Worm (Caenorhabditis elegans) whole organism, young adult: Measurements from ENCODE around the gene T05A8.7.

Experiments used
- B0261.1 ChIP-seq: sonication (generic microtip); optimal IDR thresholded peaks from 2 replicates; lab custom pipeline; 2016; ENCODE audit warnings: mild to moderate bottlenecking, missing genetic modification characterization, moderate library complexity, missing compliant biosample characterization
- F33H1.4 ChIP-seq: fragments of 200-800 bp; sonication (Bioruptor generic); IDR thresholded peaks from 2 replicates; pipeline ENCODE4 v1.3.6; 2022; ENCODE audit warnings: missing genetic modification reagents, missing genetic modification characterization, missing compliant biosample characterization
- F57C9.4 ChIP-seq: sonication (generic microtip); optimal IDR thresholded peaks from 2 replicates; lab custom pipeline; 2017; ENCODE audit warnings: mild to moderate bottlenecking, missing genetic modification characterization, missing compliant biosample characterization
- T07F8.4 ChIP-seq: sonication (generic microtip); optimal IDR thresholded peaks from 2 replicates; lab custom pipeline; 2016; ENCODE audit warnings: mild to moderate bottlenecking, missing genetic modification characterization, moderate library complexity, missing compliant biosample characterization
- T26A5.8 ChIP-seq: sonication (generic microtip); optimal IDR thresholded peaks from 2 replicates; lab custom pipeline; 2016; ENCODE audit warnings: missing genetic modification characterization, missing compliant biosample characterization
- Y56A3A.18 ChIP-seq: fragments of 200-800 bp; sonication (Bioruptor generic); IDR thresholded peaks from 2 replicates; pipeline ENCODE4 v1.3.6; 2022; ENCODE audit warnings: missing genetic modification reagents, missing genetic modification characterization, missing compliant biosample characterization
- Y79H2A.3 ChIP-seq: fragments of 200-800 bp; sonication (Bioruptor generic); conservative IDR thresholded peaks from 2 replicates; pipeline ENCODE4 v1.3.6; 2022; ENCODE audit warnings: missing genetic modification reagents, missing genetic modification characterization, missing compliant biosample characterization
- ZK185.1 ChIP-seq: sonication (generic microtip); optimal IDR thresholded peaks from 2 replicates; lab custom pipeline; 2016; ENCODE audit warnings: mild to moderate bottlenecking, missing genetic modification characterization, missing compliant biosample characterization; ENCODE audit not compliant: poor library complexity, severe bottlenecking
- atf-7 ChIP-seq: sonication (generic microtip); optimal IDR thresholded peaks from 2 replicates; lab custom pipeline; 2017; ENCODE audit warnings: mild to moderate bottlenecking, missing genetic modification characterization, missing compliant biosample characterization
- ccch-3 ChIP-seq: fragments of 200-800 bp; sonication (Bioruptor generic); optimal IDR thresholded peaks from 2 replicates; lab custom pipeline; 2018; ENCODE audit warnings: mild to moderate bottlenecking, missing genetic modification characterization, missing compliant biosample characterization
- cebp-1 ChIP-seq, 2 experiments: fragments of 200-800 bp in 1 of 2; sonication (Bioruptor generic) in 1 of 2; sonication (generic microtip) in 1 of 2; IDR thresholded peaks in 1 of 2; optimal IDR thresholded peaks in 1 of 2; 2 replicates each; pipeline versions ENCODE4 v1.3.6 to Lab custom; 2017 to 2022; ENCODE audit warnings: missing compliant biosample characterization in 2 of 2, missing genetic modification characterization in 2 of 2, mild to moderate bottlenecking in 1 of 2, missing genetic modification reagents in 1 of 2, moderate library complexity in 1 of 2
- cebp-2 ChIP-seq: fragments of 200-800 bp; sonication (Bioruptor generic); IDR thresholded peaks from 2 replicates; pipeline ENCODE4 v1.3.6; 2022; ENCODE audit warnings: missing genetic modification characterization, missing compliant biosample characterization
- ceh-27 ChIP-seq: fragments of 200-800 bp; sonication (Bioruptor generic); optimal IDR thresholded peaks from 2 replicates; lab custom pipeline; 2018; ENCODE audit warnings: mild to moderate bottlenecking, missing genetic modification characterization, moderate library complexity, missing compliant biosample characterization
- ceh-79 ChIP-seq: sonication (generic microtip); optimal IDR thresholded peaks from 2 replicates; lab custom pipeline; 2017; ENCODE audit warnings: mild to moderate bottlenecking, missing genetic modification characterization, missing compliant biosample characterization
- chd-7 ChIP-seq: sonication (generic microtip); optimal IDR thresholded peaks from 2 replicates; lab custom pipeline; 2016; ENCODE audit warnings: mild to moderate bottlenecking, missing genetic modification characterization, moderate library complexity, missing compliant biosample characterization
- egl-18 ChIP-seq: fragments of 200-800 bp; sonication (Bioruptor generic); IDR thresholded peaks from 2 replicates; pipeline ENCODE4 v1.3.6; 2022; ENCODE audit warnings: missing genetic modification reagents, missing genetic modification characterization, missing compliant biosample characterization
- egl-44 ChIP-seq: fragments of 200-800 bp; sonication (Bioruptor generic); IDR thresholded peaks from 2 replicates; pipeline ENCODE4 v1.3.6; 2022; ENCODE audit warnings: missing genetic modification reagents, missing genetic modification characterization, missing compliant biosample characterization
- him-1 ChIP-seq: sonication (generic microtip); optimal IDR thresholded peaks from 2 replicates; lab custom pipeline; 2016; ENCODE audit warnings: missing genotype, missing genetic modification reagents, missing genetic modification characterization, missing compliant biosample characterization
- hmg-1.2 ChIP-seq: fragments of 200-800 bp; sonication (Bioruptor generic); IDR thresholded peaks from 2 replicates; pipeline ENCODE4 v1.3.6; 2022; ENCODE audit warnings: missing genetic modification reagents, missing genetic modification characterization, missing compliant biosample characterization
- hrde-1 ChIP-seq: sonication (generic microtip); optimal IDR thresholded peaks from 2 replicates; lab custom pipeline; 2016; ENCODE audit warnings: missing genetic modification characterization, mild to moderate bottlenecking, missing compliant biosample characterization, moderate library complexity, missing genotype, missing genetic modification reagents, borderline replicate concordance
- hsf-1 ChIP-seq: fragments of 200-800 bp; sonication (Bioruptor generic); IDR thresholded peaks from 2 replicates; pipeline ENCODE4 v1.3.6; 2022; ENCODE audit warnings: missing genetic modification reagents, missing genetic modification characterization, missing compliant biosample characterization
- let-526 ChIP-seq: fragments of 200-800 bp; sonication (Bioruptor generic); IDR thresholded peaks from 2 replicates; pipeline ENCODE4 v1.3.6; 2022; ENCODE audit warnings: missing genetic modification reagents, missing genetic modification characterization, missing compliant biosample characterization
- let-607 ChIP-seq, 2 experiments: fragments of 200-800 bp in 1 of 2; sonication (Bioruptor generic) in 1 of 2; sonication (generic microtip) in 1 of 2; optimal IDR thresholded peaks; 2 replicates each; lab custom pipeline; 2016 to 2018; ENCODE audit warnings: mild to moderate bottlenecking in 2 of 2, missing compliant biosample characterization in 2 of 2, missing genetic modification characterization in 2 of 2, moderate library complexity in 2 of 2, missing genotype in 1 of 2
- lin-54 ChIP-seq: fragments of 200-800 bp; sonication (Bioruptor generic); optimal IDR thresholded peaks from 2 replicates; lab custom pipeline; 2018; ENCODE audit warnings: mild to moderate bottlenecking, missing genetic modification characterization, missing compliant biosample characterization
- madf-3 ChIP-seq: fragments of 200-800 bp; sonication (Bioruptor generic); IDR thresholded peaks from 2 replicates; pipeline ENCODE4 v1.3.6; 2022; ENCODE audit warnings: missing genetic modification reagents, missing genetic modification characterization, missing compliant biosample characterization
- mes-4 ChIP-seq: sonication (generic microtip); optimal IDR thresholded peaks from 2 replicates; lab custom pipeline; 2016; ENCODE audit warnings: missing genotype, missing genetic modification characterization, missing compliant biosample characterization
- nfya-1 ChIP-seq: sonication (generic microtip); optimal IDR thresholded peaks from 2 replicates; lab custom pipeline; 2017; ENCODE audit warnings: antibody characterized with exemption, missing compliant biosample characterization, missing genetic modification characterization, borderline replicate concordance; ENCODE audit not compliant: insufficient read depth
- nhr-179 ChIP-seq: sonication (generic microtip); optimal IDR thresholded peaks from 2 replicates; lab custom pipeline; 2016; ENCODE audit warnings: mild to moderate bottlenecking, missing genetic modification characterization, missing compliant biosample characterization
- nhr-27 ChIP-seq: fragments of 200-800 bp; sonication (Bioruptor generic); optimal IDR thresholded peaks from 2 replicates; lab custom pipeline; 2018; ENCODE audit warnings: mild to moderate bottlenecking, missing genetic modification characterization, moderate library complexity, missing compliant biosample characterization
- rcor-1 ChIP-seq: fragments of 200-800 bp; sonication (Bioruptor generic); IDR thresholded peaks from 2 replicates; pipeline ENCODE4 v1.3.6; 2022; ENCODE audit warnings: missing genetic modification reagents, missing genetic modification characterization, missing compliant biosample characterization
- sea-2 ChIP-seq: fragments of 200-800 bp; sonication (Bioruptor generic); IDR thresholded peaks from 2 replicates; pipeline ENCODE4 v1.3.6; 2022; ENCODE audit warnings: missing genetic modification characterization, missing compliant biosample characterization
- snpc-1.3 ChIP-seq: sonication (generic microtip); optimal IDR thresholded peaks from 2 replicates; lab custom pipeline; 2017; ENCODE audit warnings: missing genetic modification characterization, mild to moderate bottlenecking, missing compliant biosample characterization, antibody characterized with exemption, moderate library complexity, missing genotype, missing genetic modification reagents; ENCODE audit not compliant: insufficient read depth
- snpc-4 ChIP-seq, 5 experiments: fragments of 150-350 bp in 1 of 5; sonication (generic microtip) in 4 of 5; optimal IDR thresholded peaks; 2 replicates each; lab custom pipeline; 2014 to 2018; ENCODE audit warnings: missing genetic modification characterization in 5 of 5, missing biosample characterization in 3 of 5, antibody characterized with exemption in 2 of 5, mild to moderate bottlenecking in 2 of 5, missing compliant biosample characterization in 2 of 5, missing genotype in 2 of 5, moderate library complexity in 2 of 5, missing genetic modification reagents in 1 of 5
- somi-1 ChIP-seq: fragments of 200-800 bp; sonication (Bioruptor generic); optimal IDR thresholded peaks from 2 replicates; lab custom pipeline; 2018; ENCODE audit warnings: mild to moderate bottlenecking, missing genetic modification characterization, missing compliant biosample characterization
- tlf-1 ChIP-seq: fragments of 200-800 bp; sonication (Bioruptor generic); optimal IDR thresholded peaks from 2 replicates; lab custom pipeline; 2018; ENCODE audit warnings: mild to moderate bottlenecking, missing genetic modification characterization, missing compliant biosample characterization
- zfh-2 ChIP-seq: fragments of 200-800 bp; sonication (Bioruptor generic); conservative IDR thresholded peaks from 2 replicates; pipeline ENCODE4 v1.3.6; 2022; ENCODE audit warnings: missing genetic modification reagents, missing genetic modification characterization, missing compliant biosample characterization
- zim-3 ChIP-seq: sonication (generic microtip); optimal IDR thresholded peaks from 2 replicates; lab custom pipeline; 2017; ENCODE audit warnings: mild to moderate bottlenecking, missing genetic modification characterization, moderate library complexity, missing compliant biosample characterization
- ztf-18 ChIP-seq: sonication (generic microtip); optimal IDR thresholded peaks from 2 replicates; lab custom pipeline; 2016; ENCODE audit warnings: missing genotype, mild to moderate bottlenecking, missing genetic modification characterization, missing compliant biosample characterization
- ztf-22 ChIP-seq: fragments of 200-800 bp; sonication (Bioruptor generic); optimal IDR thresholded peaks from 2 replicates; lab custom pipeline; 2018; ENCODE audit warnings: mild to moderate bottlenecking, missing genetic modification characterization, moderate library complexity, missing compliant biosample characterization
- ztf-6 ChIP-seq: fragments of 200-800 bp; sonication (Bioruptor generic); IDR thresholded peaks from 2 replicates; pipeline ENCODE4 v1.3.6; 2022; ENCODE audit warnings: missing genetic modification reagents, missing genetic modification characterization, missing compliant biosample characterization

The T05A8.7 gene

DNA sequence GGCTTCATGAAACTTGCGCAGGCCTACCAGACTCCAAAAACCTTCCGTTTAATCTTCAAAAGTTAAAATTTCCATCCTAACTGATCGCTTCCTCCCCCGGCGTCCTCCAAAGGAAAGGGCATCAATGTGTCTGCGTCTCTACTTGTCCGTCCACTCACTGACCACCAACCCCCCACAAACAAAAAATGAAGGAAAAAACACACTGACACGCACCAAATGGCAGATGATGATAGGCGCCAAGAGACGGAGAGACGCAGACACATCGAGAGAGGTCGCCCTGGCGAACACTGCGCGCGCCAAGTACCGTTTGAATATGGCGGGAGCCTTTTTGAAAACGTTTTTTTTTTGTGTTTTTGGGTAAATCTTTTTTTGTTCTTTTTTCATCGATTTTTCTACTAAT, 7.4 kb downstream of the T05A8.7 start:
- no peak for TF ChIP-seq cebp-1 (GFP tag; IDR thresholded peaks at IDR 0.05; lab: Robert Waterston, UW)
- TF ChIP-seq cebp-1 (tag; optimal IDR thresholded peaks at IDR 0.05; lab: Kevin White, UChicago), result peak; percentile 10
- 0 out of 2 replicates have a peak, but pooled peaks have one; percentile 23 for TF ChIP-seq madf-3 (GFP tag; lab: Robert Waterston, UW)
- no peak for TF ChIP-seq nhr-179 (tag; lab: Kevin White, UChicago)
- TF ChIP-seq zfh-2 (GFP tag; lab: Robert Waterston, UW), result peak; percentile 39; the same call in 1 of the 2 replicates
- 0 out of 2 replicates have a peak, but pooled peaks have one; percentile 12 for TF ChIP-seq cebp-2 (GFP tag; lab: Robert Waterston, UW)
- TF ChIP-seq hmg-1.2 (GFP tag; lab: Robert Waterston, UW), result peak; percentile 61; the same call in 1 of the 2 replicates

DNA sequence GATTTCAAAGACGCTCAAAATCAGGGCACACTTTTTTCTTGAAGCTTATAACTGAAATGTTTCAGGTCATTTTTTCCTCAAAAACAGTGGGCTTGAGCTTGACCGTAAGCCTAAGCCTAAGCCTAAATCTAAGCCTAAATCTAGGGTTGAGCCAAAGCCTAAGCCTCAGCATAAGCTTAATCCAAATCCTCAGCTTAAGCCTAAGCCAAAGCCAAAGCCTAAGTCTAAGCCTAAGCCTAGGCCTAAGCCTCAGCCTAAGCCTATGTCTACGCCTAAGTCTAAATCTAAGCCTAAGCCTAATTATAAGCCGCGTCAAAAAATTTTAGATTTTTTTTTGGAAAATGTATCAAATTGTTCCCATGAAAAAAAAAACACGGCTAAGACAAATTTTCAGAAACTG, 7.9 kb downstream of the T05A8.7 start:
- TF ChIP-seq egl-18 (GFP tag; lab: Robert Waterston, UW) (no peak), B0261.1 (tag; lab: Kevin White, UChicago) (no peak), mes-4 (no peak), ceh-79 (tag; lab: Kevin White, UChicago) (no peak), nhr-27 (tag; lab: Kevin White, UChicago) (no peak)

DNA sequence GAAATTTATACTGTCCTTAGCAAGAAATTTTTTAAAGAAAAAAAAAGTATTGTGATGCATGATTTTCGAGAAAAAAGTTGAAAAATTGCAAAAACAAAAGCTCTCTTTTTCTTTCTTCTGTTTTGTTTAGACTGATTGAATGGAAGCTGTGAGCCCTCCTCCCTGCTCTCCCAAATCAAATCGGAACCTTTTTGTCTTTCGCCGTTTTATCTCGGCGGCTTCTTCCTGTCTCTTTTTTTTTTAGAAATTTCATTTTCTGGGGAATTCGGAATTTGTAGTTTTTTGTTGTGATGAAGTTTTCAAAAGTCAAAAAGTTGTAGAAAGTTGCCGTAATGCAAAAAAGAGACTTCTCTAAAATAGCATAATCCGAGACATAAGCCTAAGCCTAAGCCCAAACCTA, 11.5 kb downstream of the T05A8.7 start:
- TF ChIP-seq ztf-22 (no peak), egl-44 (GFP tag; lab: Robert Waterston, UW) (no peak), hrde-1 (tag; lab: Kevin White, UChicago) (no peak), ZK185.1 (tag; lab: Kevin White, UChicago) (no peak), him-1 (tag; lab: Kevin White, UChicago) (no peak), tlf-1 (GFP tag; lab: Kevin White, UChicago) (no peak), zim-3 (no peak), lin-54 (GFP tag; lab: Kevin White, UChicago) (no peak), let-526 (GFP tag; lab: Robert Waterston, UW) (no peak), ztf-6 (no peak), hsf-1 (no peak), chd-7 (tag; lab: Kevin White, UChicago) (no peak), ceh-79 (tag; lab: Kevin White, UChicago) (no peak), F33H1.4 (no peak)
- TF ChIP-seq, all 124 proteins: peak for 0

DNA sequence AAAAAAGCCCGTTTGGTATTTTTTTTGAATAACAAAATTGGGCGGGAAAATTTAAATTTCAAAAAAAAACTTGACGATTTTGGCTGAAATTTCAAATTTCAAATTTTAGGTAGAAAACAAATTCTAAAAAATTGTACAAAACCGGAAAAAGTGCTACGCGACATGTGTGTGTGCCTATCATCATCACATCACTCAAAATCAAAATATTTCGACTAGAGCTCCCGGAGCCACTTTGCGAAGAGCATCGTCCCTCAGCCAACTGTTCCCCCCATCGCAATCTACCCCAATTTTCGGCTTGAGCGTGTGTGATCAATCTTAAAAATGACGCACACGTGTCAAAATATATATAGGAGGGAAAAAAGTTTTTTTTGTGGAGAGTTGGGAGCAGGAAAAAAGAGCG, 15.4 kb downstream of the T05A8.7 start:
- TF ChIP-seq mes-4, result no peak
- TF ChIP-seq egl-18 (GFP tag; lab: Robert Waterston, UW), result no peak
- no peak for TF ChIP-seq nhr-27 (tag; lab: Kevin White, UChicago)
- TF ChIP-seq Y56A3A.18 (GFP tag; lab: Robert Waterston, UW), result no peak
- no peak for TF ChIP-seq him-1 (tag; lab: Kevin White, UChicago)
- no peak for TF ChIP-seq let-526 (GFP tag; lab: Robert Waterston, UW)
- no peak for TF ChIP-seq let-607 (tag; optimal IDR thresholded peaks at IDR 0.05; lab: Kevin White, UChicago)
- no peak for TF ChIP-seq rcor-1 (GFP tag; lab: Robert Waterston, UW)
- TF ChIP-seq ccch-3, result no peak
- TF ChIP-seq somi-1 (GFP tag; lab: Kevin White, UChicago), result no peak
- TF ChIP-seq lin-54 (GFP tag; lab: Kevin White, UChicago), result no peak

DNA sequence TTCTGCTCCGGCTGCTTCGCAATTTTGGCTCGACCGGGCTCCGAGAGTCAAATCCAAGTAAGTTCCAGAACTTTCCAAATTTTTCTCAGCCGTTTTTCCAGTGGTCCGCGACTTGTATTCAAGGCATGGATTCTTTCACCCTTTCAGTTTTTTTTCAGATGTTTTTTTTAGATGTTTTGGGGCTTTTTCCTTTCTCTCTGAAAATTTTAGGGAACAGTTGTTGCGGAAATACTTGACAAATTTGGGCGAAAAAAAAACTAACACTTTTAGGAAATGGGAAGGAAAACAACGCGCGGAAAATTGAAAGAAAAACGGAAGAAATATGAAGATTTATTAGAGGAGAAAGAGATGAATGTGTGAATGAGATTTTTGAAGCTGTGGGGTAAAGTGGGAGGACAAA, 16.6 kb downstream of the T05A8.7 start, which contains the start of the genes T05A8.11 and nep-2:
Gene T05A8.11, minus strand, starts transcription at position 101 of the 400 bp plus-strand sequence.
Gene nep-2, minus strand, starts transcription at position 192 of the 400 bp plus-strand sequence.
- TF ChIP-seq rcor-1 (GFP tag; lab: Robert Waterston, UW) (no peak), sea-2 (no peak), ztf-18 (tag; lab: Kevin White, UChicago) (no peak), Y79H2A.3 (no peak), T26A5.8 (no peak), atf-7 (no peak), snpc-1.3 (tag; lab: Kevin White, UChicago) (no peak), F57C9.4 (tag; lab: Kevin White, UChicago) (no peak), ceh-27 (GFP tag; lab: Kevin White, UChicago) (no peak), T07F8.4 (tag; lab: Kevin White, UChicago) (no peak), nfya-1 (no peak), B0261.1 (tag; lab: Kevin White, UChicago) (no peak), snpc-4 (GFP tag; optimal IDR thresholded peaks at IDR 0.05; lab: Kevin White, UChicago) (no peak), snpc-4 (tag; optimal IDR thresholded peaks at IDR 0.05; lab: Kevin White, UChicago) (no peak), egl-44 (GFP tag; lab: Robert Waterston, UW) (no peak)
